Fruit fly (Drosophila melanogaster): ENCODE measurements around the gene CG7203.
A peak's percentile ranks its signal among the peaks of the same experiment; 100 is the strongest.

CG7203 gene

DNA sequence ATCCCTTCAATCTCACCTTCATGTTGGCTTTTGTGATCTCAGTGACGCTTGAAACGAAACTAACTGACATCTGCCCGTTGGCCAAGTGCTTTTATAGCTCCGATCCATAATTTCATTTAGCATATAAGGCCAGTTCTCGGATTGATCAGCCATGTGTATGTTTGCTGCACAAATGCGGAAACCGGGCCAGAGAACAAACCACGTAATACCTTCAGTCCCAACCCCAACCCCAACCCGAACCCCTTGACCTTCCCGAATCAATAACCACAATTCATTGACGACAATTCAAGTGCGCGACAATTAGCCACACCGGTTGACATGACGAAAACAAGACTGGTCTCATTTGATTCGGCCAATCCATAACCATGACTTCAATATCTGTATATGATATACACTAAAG lies at the start of gene CG7203:
Gene CG7203, minus strand, starts transcription at position 101 of the 400 bp plus-strand sequence.
- TF ChIP-seq Sox102F (GFP tag; optimal IDR thresholded peaks at IDR 0.05): no peak
- TF ChIP-seq CG8119 (GFP tag; IDR thresholded peaks at IDR 0.05): no peak
- no peak for TF ChIP-seq Sox14 (GFP tag; optimal IDR thresholded peaks at IDR 0.05)
- TF ChIP-seq CG6854 (GFP tag; optimal IDR thresholded peaks at IDR 0.05): no peak
- no peak for TF ChIP-seq CG3032 (tag; optimal IDR thresholded peaks at IDR 0.05)
- TF ChIP-seq Met (GFP tag; optimal IDR thresholded peaks at IDR 0.05): no peak
- TF ChIP-seq topi (GFP tag; optimal IDR thresholded peaks at IDR 0.05): no peak
- no peak for TF ChIP-seq Eip93F (GFP tag; optimal IDR thresholded peaks at IDR 0.05)

dm6 chr2L:7799804-7800433 lies 46.9 kb upstream of the CG7203 start, which contains the start of the genes Herp and r2d2:
Gene Herp, minus strand, starts transcription at chr2L:7800058.
Gene r2d2, plus strand, starts transcription at chr2L:7800147.
- TF ChIP-seq CG6854 (GFP tag; optimal IDR thresholded peaks at IDR 0.05) (peak; percentile 82), net (GFP tag; optimal IDR thresholded peaks at IDR 0.05) (peak; percentile 77), CG16779 (tag; optimal IDR thresholded peaks at IDR 0.05) (peak; percentile 81), svp (GFP tag) (peak; percentile 99), Lpt (GFP tag; optimal IDR thresholded peaks at IDR 0.05) (peak; percentile 77), CG10631 (GFP tag; optimal IDR thresholded peaks at IDR 0.05) (peak; percentile 88), CG8632 (GFP tag; optimal IDR thresholded peaks at IDR 0.05) (peak; percentile 77), dsx (GFP tag; optimal IDR thresholded peaks at IDR 0.05; ENCODE audit: poor library complexity, severe bottlenecking) (peak; percentile 77), CG11762 (GFP tag; optimal IDR thresholded peaks at IDR 0.05; ENCODE audit: insufficient read depth) (peak; percentile 76), CG6792 (GFP tag; optimal IDR thresholded peaks at IDR 0.05) (peak; percentile 84), dac (GFP tag; optimal IDR thresholded peaks at IDR 0.05) (peak; percentile 80), pdm3 (GFP tag; optimal IDR thresholded peaks at IDR 0.05) (peak; percentile 86), salr (GFP tag; optimal IDR thresholded peaks at IDR 0.05) (peak; percentile 69 to 83), Eip75B (GFP tag; optimal IDR thresholded peaks at IDR 0.05) (peak; percentile 87), CG11902 (GFP tag; optimal IDR thresholded peaks at IDR 0.05) (peak; percentile 85), CG8119 (GFP tag; IDR thresholded peaks at IDR 0.05) (peak; percentile 70), CG7368 (GFP tag; optimal IDR thresholded peaks at IDR 0.05) (peak; percentile 84), CG32006 (GFP tag; optimal IDR thresholded peaks at IDR 0.05) (peak; percentile 84), cyc (GFP tag; optimal IDR thresholded peaks at IDR 0.05) (peak; percentile 86), Sox15 (GFP tag; optimal IDR thresholded peaks at IDR 0.05) (peak; percentile 86), Ets21C (GFP tag; optimal IDR thresholded peaks at IDR 0.05) (peak; percentile 86), CG3032 (tag; optimal IDR thresholded peaks at IDR 0.05) (peak; percentile 87), CG31627 (GFP tag; optimal IDR thresholded peaks at IDR 0.05) (peak; percentile 92), achi (GFP tag; optimal IDR thresholded peaks at IDR 0.05) (peak; percentile 88), Eip93F (GFP tag; optimal IDR thresholded peaks at IDR 0.05) (no peak), Hr4 (GFP tag; optimal IDR thresholded peaks at IDR 0.05) (peak; percentile 90), fd85E (GFP tag; optimal IDR thresholded peaks at IDR 0.05) (no peak), fkh (GFP tag; optimal IDR thresholded peaks at IDR 0.05) (peak; percentile 72), lz (GFP tag; optimal IDR thresholded peaks at IDR 0.05) (peak; percentile 92), Sox14 (GFP tag; optimal IDR thresholded peaks at IDR 0.05) (peak; percentile 89), eg (GFP tag; IDR thresholded peaks at IDR 0.05) (peak; percentile 84), CG6163 (GFP tag; IDR thresholded peaks at IDR 0.05) (peak; percentile 88), spab (GFP tag; optimal IDR thresholded peaks at IDR 0.05) (peak; percentile 65), OdsH (GFP tag; optimal IDR thresholded peaks at IDR 0.05) (peak; percentile 89), topi (GFP tag; optimal IDR thresholded peaks at IDR 0.05) (peak; percentile 87), CG4318 (GFP tag; optimal IDR thresholded peaks at IDR 0.05) (peak; percentile 73), esn (GFP tag; optimal IDR thresholded peaks at IDR 0.05) (peak; percentile 90), Blimp-1 (GFP tag; optimal IDR thresholded peaks at IDR 0.05) (peak; percentile 73), Eip78C (GFP tag) (peak; percentile 92), CG10669 (GFP tag; optimal IDR thresholded peaks at IDR 0.05) (peak; percentile 86), CG3919 (GFP tag; optimal IDR thresholded peaks at IDR 0.05) (peak; percentile 87), CG34406 (GFP tag; optimal IDR thresholded peaks at IDR 0.05) (peak; percentile 71), CG9139 (GFP tag; optimal IDR thresholded peaks at IDR 0.05) (peak; percentile 77), Smox (GFP tag; optimal IDR thresholded peaks at IDR 0.05) (no peak), CG6276 (GFP tag; optimal IDR thresholded peaks at IDR 0.05) (no peak), acj6 (GFP tag; optimal IDR thresholded peaks at IDR 0.05) (peak; percentile 90)

Data from whole organism, prepupa.